Worm (Caenorhabditis elegans): ENCODE measurements around the gene srx-95.

The srx-95 gene

DNA sequence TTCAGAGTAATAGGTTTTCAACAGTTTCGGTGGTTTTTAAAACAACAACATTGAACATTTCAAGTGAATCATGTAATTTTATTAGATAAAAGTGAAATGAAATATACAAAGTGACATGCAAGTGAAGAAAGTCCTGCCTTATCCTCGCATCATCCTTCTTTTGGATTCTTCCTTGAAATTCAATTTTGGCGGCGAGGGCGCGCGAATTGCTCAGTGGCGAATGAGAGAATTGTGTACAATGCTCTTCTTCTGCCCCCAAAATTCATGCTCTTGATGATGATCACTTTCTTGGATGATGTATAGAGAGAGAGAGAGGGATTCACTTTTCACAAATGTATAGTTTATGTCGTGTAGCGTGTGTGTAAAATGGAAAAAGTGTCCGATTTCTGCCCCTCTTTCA is 44.9 kb downstream of the srx-95 start:
- TF ChIP-seq unc-62 (GFP tag; optimal IDR thresholded peaks at IDR 0.05) (no peak), elt-2 (tag; optimal IDR thresholded peaks at IDR 0.05) (no peak), aly-2 (tag; optimal IDR thresholded peaks at IDR 0.05) (no peak), ama-1 (optimal IDR thresholded peaks at IDR 0.05) (peak; percentile 74), zag-1 (tag; optimal IDR thresholded peaks at IDR 0.05) (no peak), elt-3 (tag; optimal IDR thresholded peaks at IDR 0.05) (no peak), fkh-10 (GFP tag; optimal IDR thresholded peaks at IDR 0.05) (peak; percentile 86), nhr-43 (tag; optimal IDR thresholded peaks at IDR 0.05; ENCODE audit: poor library complexity, severe bottlenecking) (peak; percentile 26), nhr-23 (tag; optimal IDR thresholded peaks at IDR 0.05) (peak; percentile 3), nhr-25 (tag; optimal IDR thresholded peaks at IDR 0.05) (no peak)

DNA sequence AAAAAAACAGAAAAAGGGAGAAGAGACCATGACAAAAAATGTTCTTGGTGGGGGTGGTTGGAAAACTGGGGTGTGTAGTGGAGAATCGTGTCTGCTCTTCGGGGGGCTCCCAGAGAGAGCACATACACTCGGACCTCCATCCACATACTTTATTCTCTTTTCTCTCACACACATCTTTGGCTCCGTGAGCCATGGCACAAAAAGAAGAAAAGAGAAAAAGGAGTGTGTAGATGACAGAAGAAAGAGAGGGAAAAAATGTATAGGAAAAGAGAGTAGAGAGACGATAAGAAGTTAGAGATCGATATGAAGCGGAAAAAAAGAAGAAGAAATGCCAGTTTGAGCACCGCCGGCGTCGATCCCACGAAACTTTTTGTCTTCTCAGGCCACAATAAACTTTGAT is 45.6 kb downstream of the srx-95 start:
- TF ChIP-seq egl-5 (tag; optimal IDR thresholded peaks at IDR 0.05) (peak; percentile 18), pha-4 (tag; optimal IDR thresholded peaks at IDR 0.05) (no peak), lin-39 (tag; optimal IDR thresholded peaks at IDR 0.05) (peak; percentile 65), unc-62 (GFP tag; optimal IDR thresholded peaks at IDR 0.05) (peak; percentile 15), lin-15B (tag; optimal IDR thresholded peaks at IDR 0.05) (peak; percentile 21), nhr-25 (tag; optimal IDR thresholded peaks at IDR 0.05) (no peak), nfya-1 (tag; optimal IDR thresholded peaks at IDR 0.05; ENCODE audit: insufficient read depth) (peak; percentile 78), ztf-11 (tag; optimal IDR thresholded peaks at IDR 0.05) (no peak), nhr-28 (tag; optimal IDR thresholded peaks at IDR 0.05) (no peak), aly-2 (tag; optimal IDR thresholded peaks at IDR 0.05) (no peak), hmg-11 (tag; optimal IDR thresholded peaks at IDR 0.05) (peak; percentile 37)

DNA sequence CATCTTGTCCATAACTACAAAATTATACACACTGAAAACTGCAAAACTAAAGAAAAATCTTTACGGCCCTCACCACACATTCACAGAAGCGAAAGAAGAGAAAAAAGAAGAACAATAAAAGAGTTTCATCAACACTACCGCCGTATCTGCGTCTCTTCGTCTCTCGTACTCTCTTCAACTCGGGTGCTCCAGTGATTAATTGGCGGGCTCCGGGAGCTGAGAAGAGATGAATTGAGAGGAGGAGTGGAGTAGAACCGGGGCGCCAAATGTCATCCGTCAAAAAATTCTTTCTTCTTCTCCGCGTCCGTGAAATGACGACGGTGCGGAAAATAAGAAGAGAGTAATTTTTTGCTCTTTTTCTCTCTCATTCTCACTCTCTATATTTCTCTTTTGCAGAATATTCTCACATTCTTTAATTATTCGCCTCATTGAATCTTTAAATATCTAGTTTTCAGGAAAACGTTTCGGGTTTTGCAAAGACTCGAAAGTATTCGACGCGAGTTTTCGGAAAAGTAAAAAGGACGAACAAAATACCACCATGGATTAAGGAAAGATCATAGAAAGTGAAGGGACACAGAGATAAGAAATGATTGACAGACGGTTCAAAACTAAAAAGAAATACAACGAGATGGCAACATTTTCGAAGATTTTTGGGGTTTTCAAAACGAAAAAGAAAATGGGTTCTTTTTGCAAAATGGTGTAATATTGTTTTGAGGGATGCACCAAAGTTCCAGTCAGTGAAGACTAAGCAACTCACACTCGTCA is 46.9 kb downstream of the srx-95 start:
- TF ChIP-seq unc-62 (GFP tag; optimal IDR thresholded peaks at IDR 0.05) (peak; percentile 27), sea-2 (GFP tag; optimal IDR thresholded peaks at IDR 0.05) (no peak), nfya-1 (tag; optimal IDR thresholded peaks at IDR 0.05; ENCODE audit: insufficient read depth) (peak; percentile 52), elt-1 (tag; optimal IDR thresholded peaks at IDR 0.05) (peak; percentile 0), lin-39 (tag; optimal IDR thresholded peaks at IDR 0.05) (peak; percentile 96)

DNA sequence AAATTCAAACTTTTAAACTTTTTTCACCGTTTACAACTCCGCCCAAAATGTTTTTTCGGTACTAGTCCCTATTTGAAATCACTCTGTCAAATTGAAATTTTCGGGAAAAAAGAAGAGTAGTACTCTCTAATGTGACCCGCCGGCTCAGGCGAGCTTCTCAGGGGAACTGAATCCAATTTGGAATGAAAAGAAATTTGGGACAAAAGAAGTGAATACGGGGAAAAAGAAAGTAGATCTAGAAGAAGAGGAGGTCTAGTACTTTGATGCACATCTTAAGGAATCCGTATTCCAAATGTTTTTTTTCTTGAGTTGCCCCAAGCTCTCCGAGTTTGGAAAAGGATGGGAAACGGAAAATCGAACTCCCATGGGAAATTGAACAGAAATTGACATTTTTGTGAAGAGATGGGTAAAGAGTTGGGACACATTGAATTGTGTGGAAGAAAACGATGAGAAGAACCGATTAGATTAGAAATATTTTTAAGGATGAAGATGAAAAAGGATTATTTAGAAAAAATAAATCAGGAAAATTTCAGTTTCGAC is 47.9 kb downstream of the srx-95 start:
- TF ChIP-seq elt-2 (tag; optimal IDR thresholded peaks at IDR 0.05) (no peak), R02D3.7 (tag; optimal IDR thresholded peaks at IDR 0.05) (no peak), fkh-10 (GFP tag; optimal IDR thresholded peaks at IDR 0.05) (peak; percentile 44), ZK546.5 (tag; optimal IDR thresholded peaks at IDR 0.05) (no peak), snpc-4 (tag; optimal IDR thresholded peaks at IDR 0.05) (no peak)

DNA sequence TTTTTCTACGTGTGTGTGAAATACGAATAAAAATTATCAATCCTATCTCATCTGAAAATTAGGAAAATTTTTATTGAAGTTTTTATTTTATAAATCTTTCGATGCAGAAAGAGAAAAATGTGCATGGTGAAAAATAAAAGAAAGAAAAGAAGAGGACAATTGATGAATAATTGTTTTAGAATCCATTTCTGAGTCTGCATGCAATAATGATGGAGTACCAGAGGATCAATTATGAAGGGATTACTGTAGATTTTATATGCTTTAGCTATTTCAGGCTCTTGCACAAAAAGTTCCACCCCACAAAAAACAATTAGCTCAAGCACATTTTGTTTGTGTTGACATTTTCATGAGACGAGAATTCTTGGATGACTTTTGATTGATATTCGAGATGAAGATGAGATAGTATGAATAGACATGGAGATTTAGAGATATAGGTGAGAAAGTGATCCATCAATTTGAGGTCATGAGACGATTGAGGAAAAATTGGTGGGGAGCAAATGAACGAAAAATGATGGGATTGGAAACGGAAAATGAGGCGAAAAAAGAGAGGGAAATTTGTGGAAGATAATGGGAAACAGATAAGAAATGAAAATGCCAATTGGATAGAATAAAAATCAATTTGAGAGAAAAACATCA is 48.9 kb downstream of the srx-95 start, which contains the start of gene rpy-1:
rpy-1 (minus strand) TSS at position 51 of the 636 bp plus-strand sequence.
- TF ChIP-seq ama-1 (optimal IDR thresholded peaks at IDR 0.05) (no peak), lin-39 (tag; optimal IDR thresholded peaks at IDR 0.05) (peak; percentile 46), mdl-1 (tag; optimal IDR thresholded peaks at IDR 0.05) (no peak), egl-5 (tag; optimal IDR thresholded peaks at IDR 0.05) (peak; percentile 32), fkh-10 (GFP tag; optimal IDR thresholded peaks at IDR 0.05) (no peak), elt-1 (tag; optimal IDR thresholded peaks at IDR 0.05) (no peak), nfya-1 (tag; optimal IDR thresholded peaks at IDR 0.05; ENCODE audit: insufficient read depth) (peak; percentile 0), nhr-28 (tag; optimal IDR thresholded peaks at IDR 0.05) (no peak), tbx-2 (tag; optimal IDR thresholded peaks at IDR 0.05) (no peak), aly-2 (tag; optimal IDR thresholded peaks at IDR 0.05) (no peak), nhr-23 (tag; optimal IDR thresholded peaks at IDR 0.05) (no peak), nhr-67 (tag; optimal IDR thresholded peaks at IDR 0.05) (no peak)

Measured in whole organism, L3 larva.